Worm (Caenorhabditis elegans) whole organism, early embryonic: ENCODE results near the gene Y54G2A.15.

Experiments
- F13C5.2 ChIP-seq: sonication (generic microtip); optimal IDR thresholded peaks from 2 replicates; lab custom pipeline; 2017; ENCODE audit warnings: mild to moderate bottlenecking, missing genetic modification characterization, inconsistent platforms, missing compliant biosample characterization
- ama-1 ChIP-seq: fragments of 150-350 bp; optimal IDR thresholded peaks from 2 replicates; lab custom pipeline; 2014
- ceh-13 ChIP-seq: fragments of 200-800 bp; sonication (Bioruptor generic); optimal IDR thresholded peaks from 2 replicates; lab custom pipeline; 2018; ENCODE audit warnings: mild to moderate bottlenecking, missing genetic modification characterization, missing compliant biosample characterization
- ceh-36 ChIP-seq: sonication (generic microtip); optimal IDR thresholded peaks from 2 replicates; lab custom pipeline; 2016; ENCODE audit warnings: missing genetic modification characterization, inconsistent platforms, missing compliant biosample characterization
- ets-7 ChIP-seq: sonication (generic microtip); optimal IDR thresholded peaks from 2 replicates; lab custom pipeline; 2016; ENCODE audit warnings: missing genotype, missing genetic modification characterization, missing compliant biosample characterization
- flt-1 ChIP-seq: fragments of 200-800 bp; sonication (Bioruptor generic); IDR thresholded peaks from 2 replicates; pipeline ENCODE4 v1.3.6; 2022; ENCODE audit warnings: missing genetic modification characterization, missing compliant biosample characterization
- hmbx-1 ChIP-seq: sonication (generic microtip); optimal IDR thresholded peaks from 2 replicates; lab custom pipeline; 2016; ENCODE audit warnings: mild to moderate bottlenecking, missing genetic modification characterization, missing compliant biosample characterization
- hnd-1 ChIP-seq: sonication (generic microtip); optimal IDR thresholded peaks from 2 replicates; lab custom pipeline; 2016; ENCODE audit warnings: missing genetic modification characterization, missing compliant biosample characterization
- pes-1 ChIP-seq: fragments of 200-800 bp; sonication (Bioruptor generic); IDR thresholded peaks from 2 replicates; pipeline ENCODE4 v1.3.6; 2022; ENCODE audit warnings: missing genetic modification reagents, missing genetic modification characterization, missing compliant biosample characterization
- tbx-11 ChIP-seq: fragments of 200-800 bp; sonication (Bioruptor generic); IDR thresholded peaks from 2 replicates; pipeline ENCODE4 v1.3.6; 2022; ENCODE audit warnings: missing genetic modification characterization, missing compliant biosample characterization

DNA sequence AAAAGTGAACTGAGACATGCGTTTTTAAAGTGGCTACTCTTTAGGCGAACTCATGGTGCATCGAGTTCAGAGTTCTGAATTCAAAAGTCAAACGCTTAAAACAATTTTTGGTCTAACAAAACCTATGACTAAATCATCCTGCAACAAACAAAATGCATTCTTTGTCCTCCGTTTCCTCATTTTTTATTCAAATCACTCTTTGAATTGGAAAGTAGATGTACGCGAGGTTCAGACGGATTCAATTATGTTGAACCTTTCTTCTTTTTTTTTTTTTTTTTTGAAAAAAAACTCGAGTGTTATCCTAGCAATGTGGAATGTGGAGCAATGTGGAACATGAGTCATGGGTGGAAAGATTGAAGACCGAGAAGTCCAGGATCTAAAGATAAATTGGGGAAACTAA is 15.0 kb upstream of the Y54G2A.15 start:
- no peak for TF ChIP-seq ama-1
- no peak for TF ChIP-seq F13C5.2 (tag; lab: Kevin White, UChicago)
- TF ChIP-seq hmbx-1 (tag; lab: Kevin White, UChicago), result no peak
- TF ChIP-seq tbx-11 (GFP tag; lab: Robert Waterston, UW), result no peak
- no peak for TF ChIP-seq ceh-13 (GFP tag; lab: Kevin White, UChicago)
- no peak for TF ChIP-seq pes-1 (GFP tag; lab: Robert Waterston, UW)
- TF ChIP-seq ceh-36, result no peak
- no peak for TF ChIP-seq hnd-1 (tag; lab: Kevin White, UChicago)
- TF ChIP-seq ets-7 (tag; lab: Kevin White, UChicago), result no peak
- no peak for TF ChIP-seq flt-1 (GFP tag; lab: Robert Waterston, UW)
